Fruit fly (Drosophila melanogaster) whole organism, embryonic: ENCODE data around the gene Cpr78Ca.

ENCODE experiments used
- ATbp ChIP-seq: fragments of 200-800 bp; sonication (Bioruptor generic); optimal IDR thresholded peaks from 2 replicates; lab custom pipeline; 2017; ENCODE audit warnings: missing biosample characterization, mild to moderate bottlenecking, missing genetic modification characterization, missing genetic modification reagents
- Atf3 ChIP-seq: fragments of 200-800 bp; sonication (Bioruptor generic); optimal IDR thresholded peaks from 3 replicates; lab custom pipeline; 2016; ENCODE audit warnings: missing biosample characterization, missing genetic modification characterization
- Atf6 ChIP-seq: fragments of 200-800 bp; sonication (Bioruptor generic); IDR thresholded peaks from 2 replicates; pipeline ENCODE4 v1.3.6; 2022; ENCODE audit warnings: missing biosample characterization, missing genetic modification characterization
- CG10267 ChIP-seq: fragments of 200-800 bp; sonication (Bioruptor generic); optimal IDR thresholded peaks from 2 replicates; lab custom pipeline; 2018; ENCODE audit warnings: missing biosample characterization, mild to moderate bottlenecking, missing genetic modification characterization, moderate library complexity
- CG10366 ChIP-seq: fragments of 200-800 bp; sonication (Bioruptor generic); IDR thresholded peaks from 2 replicates; pipeline ENCODE4 v1.3.6; 2022; ENCODE audit warnings: missing biosample characterization, missing genetic modification characterization
- CG11560 ChIP-seq: fragments of 200-800 bp; sonication (Bioruptor generic); IDR thresholded peaks from 3 replicates; pipeline ENCODE4 v1.3.6; 2022; ENCODE audit warnings: missing biosample characterization, missing genetic modification characterization
- CG12071 ChIP-seq: fragments of 200-800 bp; sonication (Bioruptor generic); optimal IDR thresholded peaks from 3 replicates; lab custom pipeline; 2018; ENCODE audit warnings: missing biosample characterization, mild to moderate bottlenecking, missing genetic modification characterization
- CG1233 ChIP-seq: fragments of 200-800 bp; sonication (Bioruptor generic); optimal IDR thresholded peaks from 4 replicates; lab custom pipeline; 2018; ENCODE audit warnings: missing biosample characterization, mild to moderate bottlenecking, missing genetic modification characterization
- CG12769 ChIP-seq: fragments of 200-800 bp; sonication (Bioruptor generic); optimal IDR thresholded peaks from 2 replicates; lab custom pipeline; 2019; ENCODE audit warnings: missing biosample characterization, mild to moderate bottlenecking, missing genetic modification characterization, moderate library complexity
- CG13123 ChIP-seq: fragments of 200-800 bp; sonication (Bioruptor generic); optimal IDR thresholded peaks from 2 replicates; lab custom pipeline; 2016; ENCODE audit warnings: missing biosample characterization, missing genetic modification characterization
- CG13296 ChIP-seq: fragments of 200-800 bp; sonication (Bioruptor generic); optimal IDR thresholded peaks from 3 replicates; lab custom pipeline; 2018; ENCODE audit warnings: missing biosample characterization, mild to moderate bottlenecking, missing genetic modification characterization
- CG13775 ChIP-seq: fragments of 200-800 bp; sonication (Bioruptor generic); optimal IDR thresholded peaks from 3 replicates; lab custom pipeline; 2017; ENCODE audit warnings: missing biosample characterization, mild to moderate bottlenecking, missing genetic modification characterization
- CG2116 ChIP-seq: fragments of 200-800 bp; sonication (Bioruptor generic); optimal IDR thresholded peaks from 3 replicates; lab custom pipeline; 2018; ENCODE audit warnings: missing biosample characterization, mild to moderate bottlenecking, missing genetic modification characterization
- CG2889 ChIP-seq: fragments of 200-800 bp; sonication (Bioruptor generic); IDR thresholded peaks from 3 replicates; pipeline ENCODE4 v1.3.6; 2022; ENCODE audit warnings: missing biosample characterization, missing genetic modification characterization
- CG30403 ChIP-seq: fragments of 200-800 bp; sonication (Bioruptor generic); optimal IDR thresholded peaks from 3 replicates; lab custom pipeline; 2016; ENCODE audit warnings: missing biosample characterization, missing genetic modification characterization
- CG34224 ChIP-seq: fragments of 200-800 bp; sonication (Bioruptor generic); IDR thresholded peaks from 3 replicates; pipeline ENCODE4 v1.3.6; 2022; ENCODE audit warnings: missing biosample characterization, missing genetic modification characterization; ENCODE audit not compliant: partially characterized antibody
- CG3838 ChIP-seq: fragments of 200-800 bp; sonication (Bioruptor generic); optimal IDR thresholded peaks from 3 replicates; lab custom pipeline; 2016; ENCODE audit warnings: missing biosample characterization, missing genetic modification characterization
- CG4617 ChIP-seq: fragments of 200-800 bp; sonication (Bioruptor generic); optimal IDR thresholded peaks from 3 replicates; lab custom pipeline; 2016; ENCODE audit warnings: missing biosample characterization, missing genetic modification characterization, borderline replicate concordance
- CG6791 ChIP-seq: fragments of 200-800 bp; sonication (Bioruptor generic); IDR thresholded peaks from 3 replicates; pipeline ENCODE4 v1.3.6; 2022; ENCODE audit warnings: missing biosample characterization, missing genetic modification characterization; ENCODE audit not compliant: partially characterized antibody
- CG8388 ChIP-seq: fragments of 200-800 bp; sonication (Bioruptor generic); optimal IDR thresholded peaks from 2 replicates; lab custom pipeline; 2019; ENCODE audit warnings: missing biosample characterization, mild to moderate bottlenecking, missing genetic modification characterization, moderate library complexity
- Deaf1 ChIP-seq: fragments of 200-800 bp; optimal IDR thresholded peaks from 3 replicates; lab custom pipeline; 2019; ENCODE audit warnings: missing biosample characterization, mild to moderate bottlenecking, missing genetic modification characterization, moderate library complexity
- Dref ChIP-seq: fragments of 200-800 bp; sonication (Bioruptor generic); IDR thresholded peaks from 2 replicates; pipeline ENCODE4 v1.3.6; 2022; ENCODE audit warnings: missing biosample characterization, missing genetic modification characterization
- E2f1 ChIP-seq: fragments of 200-800 bp; sonication (Bioruptor generic); IDR thresholded peaks from 2 replicates; pipeline ENCODE4 v1.3.6; 2022; ENCODE audit warnings: missing biosample characterization, missing genetic modification characterization
- HmgZ ChIP-seq: fragments of 200-800 bp; sonication (Bioruptor generic); optimal IDR thresholded peaks from 2 replicates; lab custom pipeline; 2018; ENCODE audit warnings: missing biosample characterization, mild to moderate bottlenecking, missing genetic modification characterization
- Hr78 ChIP-seq, 2 experiments: fragments of 200-800 bp in 1 of 2; fragments of >200 bp in 1 of 2; sonication (Bioruptor generic) in 1 of 2; optimal IDR thresholded peaks; 2 replicates each; lab custom pipeline; 2017 to 2019; ENCODE audit warnings: missing biosample characterization in 2 of 2, missing genetic modification characterization in 2 of 2, mild to moderate bottlenecking in 1 of 2, moderate library complexity in 1 of 2
- Mrtf ChIP-seq: fragments of 200-800 bp; sonication (Bioruptor generic); IDR thresholded peaks from 3 replicates; pipeline ENCODE4 v1.3.6; 2022; ENCODE audit warnings: missing biosample characterization, missing genetic modification characterization
- NC2β ChIP-seq: fragments of 200-800 bp; sonication (Bioruptor generic); optimal IDR thresholded peaks from 2 replicates; lab custom pipeline; 2016; ENCODE audit warnings: missing biosample characterization, missing genetic modification characterization
- Nf-YB ChIP-seq: fragments of 200-800 bp; sonication (Bioruptor generic); optimal IDR thresholded peaks from 3 replicates; lab custom pipeline; 2019; ENCODE audit warnings: missing biosample characterization, mild to moderate bottlenecking, missing genetic modification characterization, moderate library complexity
- Tbp ChIP-seq: fragments of >200 bp; optimal IDR thresholded peaks from 2 replicates; lab custom pipeline; 2018; ENCODE audit warnings: missing biosample characterization, missing genetic modification characterization
- amos ChIP-seq: fragments of 200-800 bp; sonication (Bioruptor generic); IDR thresholded peaks from 2 replicates; pipeline ENCODE4 v1.3.6; 2022; ENCODE audit warnings: missing biosample characterization, missing genetic modification characterization; ENCODE audit not compliant: partially characterized antibody
- ara ChIP-seq: fragments of 200-800 bp; sonication (Bioruptor generic); IDR thresholded peaks from 2 replicates; pipeline ENCODE4 v1.3.6; 2022; ENCODE audit warnings: missing biosample characterization, missing genetic modification characterization
- caup ChIP-seq: fragments of 200-800 bp; sonication (Bioruptor generic); optimal IDR thresholded peaks from 3 replicates; lab custom pipeline; 2017; ENCODE audit warnings: missing biosample characterization, mild to moderate bottlenecking, missing genetic modification characterization, moderate library complexity; ENCODE audit not compliant: severe bottlenecking
- chn ChIP-seq: fragments of 200-800 bp; sonication (Bioruptor generic); optimal IDR thresholded peaks from 2 replicates; lab custom pipeline; 2016; ENCODE audit warnings: missing biosample characterization, missing genetic modification characterization
- crol ChIP-seq: fragments of 200-800 bp; sonication (Bioruptor generic); IDR thresholded peaks from 2 replicates; pipeline ENCODE4 v1.3.6; 2022; ENCODE audit warnings: missing biosample characterization, missing genetic modification characterization
- gcm2 ChIP-seq: fragments of 200-800 bp; sonication (Bioruptor generic); optimal IDR thresholded peaks from 2 replicates; lab custom pipeline; 2016; ENCODE audit warnings: missing biosample characterization, missing genetic modification characterization
- hbn ChIP-seq: fragments of 200-800 bp; sonication (Bioruptor generic); IDR thresholded peaks from 2 replicates; pipeline ENCODE4 v1.3.6; 2022; ENCODE audit warnings: missing biosample characterization, missing genetic modification characterization; ENCODE audit not compliant: partially characterized antibody
- nau ChIP-seq: fragments of 200-800 bp; sonication (Bioruptor generic); optimal IDR thresholded peaks from 3 replicates; lab custom pipeline; 2017; ENCODE audit warnings: missing biosample characterization, mild to moderate bottlenecking, missing genetic modification characterization, missing genetic modification reagents
- nerfin-1 ChIP-seq: fragments of 200-800 bp; sonication (Bioruptor generic); optimal IDR thresholded peaks from 3 replicates; lab custom pipeline; 2019; ENCODE audit warnings: missing biosample characterization, mild to moderate bottlenecking, missing genetic modification characterization, moderate library complexity
- oc ChIP-seq: fragments of 200-800 bp; sonication (Bioruptor generic); optimal IDR thresholded peaks from 2 replicates; lab custom pipeline; 2018; ENCODE audit warnings: missing biosample characterization, mild to moderate bottlenecking, missing genetic modification characterization, moderate library complexity
- p53 ChIP-seq: fragments of 200-800 bp; sonication (Bioruptor generic); optimal IDR thresholded peaks from 2 replicates; lab custom pipeline; 2016; ENCODE audit warnings: missing biosample characterization, missing genetic modification characterization
- prd ChIP-seq, 3 experiments: fragments of >200 bp in 2 of 3; fragments of 200-800 bp in 1 of 3; sonication (Bioruptor generic) in 1 of 3; optimal IDR thresholded peaks in 2 of 3; IDR thresholded peaks in 1 of 3; 2 replicates in 2 of 3; 3 replicates in 1 of 3; pipeline versions ENCODE4 v1.3.6 to Lab custom; 2017 to 2022; ENCODE audit warnings: missing biosample characterization in 1 of 3, missing genetic modification characterization in 1 of 3
- rib ChIP-seq: fragments of 200-800 bp; sonication (Bioruptor generic); IDR thresholded peaks from 2 replicates; pipeline ENCODE4 v1.3.6; 2022; ENCODE audit warnings: missing biosample characterization, missing genetic modification characterization
- sens ChIP-seq: fragments of 200-800 bp; sonication (Bioruptor generic); peaks from one replicate; lab custom pipeline; 2016; ENCODE audit warnings: missing biosample characterization, missing genetic modification characterization
- sr ChIP-seq: fragments of 200-800 bp; sonication (Bioruptor generic); IDR thresholded peaks from 3 replicates; pipeline ENCODE4 v1.3.6; 2022; ENCODE audit warnings: missing biosample characterization, missing genetic modification characterization
- ttk ChIP-seq: fragments of 200-800 bp; sonication (Bioruptor generic); IDR thresholded peaks from 2 replicates; pipeline ENCODE4 v2.1.2; 2022; ENCODE audit warnings: missing biosample characterization, missing genetic modification characterization
- tup ChIP-seq: fragments of 200-800 bp; sonication (Bioruptor generic); optimal IDR thresholded peaks from 2 replicates; lab custom pipeline; 2016; ENCODE audit warnings: missing biosample characterization, mild to moderate bottlenecking, missing genetic modification characterization, moderate library complexity

The Cpr78Ca gene

dm6 chr3L:21276296-21277257 is 16.0 kb downstream of the Cpr78Ca start (continued):
- no peak for TF ChIP-seq prd (optimal IDR thresholded peaks at IDR 0.05; lab: Kevin White, UChicago)
- peak; percentile 66 for TF ChIP-seq prd (GFP tag; IDR thresholded peaks at IDR 0.05; lab: Robert Waterston, UW)
- TF ChIP-seq caup (GFP tag; lab: Kevin White, UChicago), result no peak
- peak; percentile 24 for TF ChIP-seq CG13296 (GFP tag; lab: Kevin White, UChicago)
- TF ChIP-seq Hr78 (GFP tag; optimal IDR thresholded peaks at IDR 0.05; lab: Kevin White, UChicago), result no peak
- TF ChIP-seq Dref, result no peak
- TF ChIP-seq ATbp (GFP tag; lab: Kevin White, UChicago), result peak; percentile 29
- TF ChIP-seq CG8388, result peak; percentile 62
- TF ChIP-seq nerfin-1 (tag; lab: Kevin White, UChicago), result peak; percentile 41
- peak; percentile 45 for TF ChIP-seq CG1233
- TF ChIP-seq CG6791 (GFP tag; lab: Robert Waterston, UW), result no peak
- TF ChIP-seq ara (GFP tag; lab: Robert Waterston, UW), result no peak; the same call in 1 of the 2 replicates
- no peak for TF ChIP-seq tup (GFP tag; lab: Kevin White, UChicago)
- TF ChIP-seq CG10267, result peak; percentile 64
- no peak for TF ChIP-seq rib (GFP tag; lab: Robert Waterston, UW)
- TF ChIP-seq CG2889 (GFP tag; lab: Robert Waterston, UW), result no peak
- TF ChIP-seq nau (GFP tag; lab: Kevin White, UChicago), result no peak
- peak; percentile 24 for TF ChIP-seq CG2116 (GFP tag; lab: Kevin White, UChicago)
- TF ChIP-seq CG12769 (tag; lab: Kevin White, UChicago), result no peak
- TF ChIP-seq CG3838 (GFP tag; lab: Kevin White, UChicago), result peak; percentile 44
- no peak for TF ChIP-seq p53 (GFP tag; lab: Kevin White, UChicago)
- TF ChIP-seq ttk, result 0 out of 2 replicates have a peak, but pooled peaks have one; percentile 11
- no peak for TF ChIP-seq E2f1
- TF ChIP-seq Nf-YB, result peak; percentile 51
- peak; percentile 75 for TF ChIP-seq CG13775 (GFP tag; lab: Kevin White, UChicago)
- TF ChIP-seq Atf3 (GFP tag; lab: Kevin White, UChicago), result no peak
- TF ChIP-seq crol (GFP tag; lab: Robert Waterston, UW), result peak; percentile 96
- TF ChIP-seq NC2β (GFP tag; lab: Kevin White, UChicago), result peak; percentile 71
- TF ChIP-seq Mrtf (GFP tag; lab: Robert Waterston, UW), result 0 out of 3 replicates have a peak, but pooled peaks have one; percentile 30
- no peak for TF ChIP-seq CG12071
- no peak for TF ChIP-seq Tbp (GFP tag; lab: Kevin White, UChicago)
- no peak; the same call in 1 of the 2 replicates for TF ChIP-seq CG10366 (GFP tag; lab: Robert Waterston, UW)
- TF ChIP-seq chn (GFP tag; lab: Kevin White, UChicago), result peak; percentile 37
- no peak for TF ChIP-seq sr
- TF ChIP-seq sens (GFP tag; lab: Kevin White, UChicago), result peak; percentile 96
- TF ChIP-seq Atf6 (GFP tag; lab: Robert Waterston, UW), result peak; percentile 45; the same call in 1 of the 2 replicates
- peak; percentile 18 for TF ChIP-seq Deaf1
- TF ChIP-seq gcm2 (GFP tag; lab: Kevin White, UChicago), result peak; percentile 19
- peak; percentile 76 for TF ChIP-seq CG30403
- TF ChIP-seq CG11560 (tag; lab: Robert Waterston, UW), result no peak
- TF ChIP-seq amos (GFP tag; lab: Robert Waterston, UW), result 0 out of 2 replicates have a peak, but pooled peaks have one; percentile 22
- no peak for TF ChIP-seq CG4617 (GFP tag; lab: Kevin White, UChicago)
- TF ChIP-seq CG13123 (GFP tag; lab: Kevin White, UChicago), result no peak
- no peak for TF ChIP-seq hbn (GFP tag; lab: Robert Waterston, UW)
- TF ChIP-seq HmgZ (tag; lab: Kevin White, UChicago), result no peak
- peak; percentile 0 for TF ChIP-seq oc (tag; lab: Kevin White, UChicago)
- TF ChIP-seq CG34224, result peak; percentile 16; the same call in 1 of the 3 replicates
